Fruit fly (Drosophila melanogaster) whole organism, prepupa: ENCODE data around the gene Cyp4d2.

Experiments
- Blimp-1 ChIP-seq: fragments of 200-800 bp; sonication (Bioruptor generic); optimal IDR thresholded peaks from 3 replicates; lab custom pipeline; 2017; ENCODE audit warnings: missing biosample characterization, missing genetic modification characterization, mild to moderate bottlenecking, moderate library complexity, missing genetic modification reagents
- CG10631 ChIP-seq: fragments of 200-800 bp; sonication (Bioruptor generic); optimal IDR thresholded peaks from 2 replicates; lab custom pipeline; 2016; ENCODE audit warnings: missing biosample characterization, missing genetic modification characterization
- CG15336 ChIP-seq: fragments of 200-800 bp; sonication (Bioruptor generic); IDR thresholded peaks from 2 replicates; pipeline ENCODE4 v1.3.6; 2022; ENCODE audit warnings: missing biosample characterization, missing genetic modification characterization
- CG1621 ChIP-seq: fragments of 200-800 bp; sonication (Bioruptor generic); optimal IDR thresholded peaks from 3 replicates; lab custom pipeline; 2018; ENCODE audit warnings: missing biosample characterization, mild to moderate bottlenecking, missing genetic modification characterization
- CG16779 ChIP-seq: fragments of 200-800 bp; sonication (Bioruptor generic); optimal IDR thresholded peaks from 3 replicates; lab custom pipeline; 2017; ENCODE audit warnings: missing biosample characterization, mild to moderate bottlenecking, missing genetic modification characterization
- CG31627 ChIP-seq: fragments of 200-800 bp; sonication (Bioruptor generic); optimal IDR thresholded peaks from 3 replicates; lab custom pipeline; 2016; ENCODE audit warnings: missing biosample characterization, missing genetic modification characterization
- CG32006 ChIP-seq: fragments of 200-800 bp; sonication (Bioruptor generic); optimal IDR thresholded peaks from 3 replicates; lab custom pipeline; 2017; ENCODE audit warnings: missing biosample characterization, mild to moderate bottlenecking, missing genetic modification characterization
- CG34406 ChIP-seq: fragments of 200-800 bp; sonication (Bioruptor generic); optimal IDR thresholded peaks from 3 replicates; lab custom pipeline; 2016; ENCODE audit warnings: missing biosample characterization, missing genetic modification characterization
- CG3919 ChIP-seq: fragments of 200-800 bp; sonication (Bioruptor generic); optimal IDR thresholded peaks from 3 replicates; lab custom pipeline; 2016; ENCODE audit warnings: missing biosample characterization, missing genetic modification characterization
- CG6163 ChIP-seq: fragments of 200-800 bp; sonication (Bioruptor generic); IDR thresholded peaks from 3 replicates; pipeline ENCODE4 v1.3.6; 2022; ENCODE audit warnings: missing biosample characterization, missing genetic modification characterization
- CG6808 ChIP-seq: fragments of 200-800 bp; sonication (Bioruptor generic); optimal IDR thresholded peaks from 3 replicates; lab custom pipeline; 2017; ENCODE audit warnings: missing biosample characterization, missing genetic modification characterization, mild to moderate bottlenecking, moderate library complexity, missing genetic modification reagents
- CG6854 ChIP-seq: fragments of 200-800 bp; sonication (Bioruptor generic); optimal IDR thresholded peaks from 2 replicates; lab custom pipeline; 2017; ENCODE audit warnings: missing biosample characterization, mild to moderate bottlenecking, missing genetic modification characterization
- CG7368 ChIP-seq: fragments of 200-800 bp; sonication (Bioruptor generic); optimal IDR thresholded peaks from 3 replicates; lab custom pipeline; 2016; ENCODE audit warnings: missing biosample characterization, missing genetic modification characterization
- CG8119 ChIP-seq: fragments of 200-800 bp; sonication (Bioruptor generic); IDR thresholded peaks from 3 replicates; pipeline ENCODE4 v1.3.6; 2022; ENCODE audit warnings: missing biosample characterization, missing genetic modification characterization
- CG8319 ChIP-seq: fragments of 200-800 bp; sonication (Bioruptor generic); optimal IDR thresholded peaks from 3 replicates; lab custom pipeline; 2016; ENCODE audit warnings: missing biosample characterization, missing genetic modification characterization
- CG8632 ChIP-seq: fragments of 200-800 bp; sonication (Bioruptor generic); optimal IDR thresholded peaks from 3 replicates; lab custom pipeline; 2016; ENCODE audit warnings: missing biosample characterization, missing genetic modification characterization
- CG9139 ChIP-seq: fragments of 200-800 bp; sonication (Bioruptor generic); optimal IDR thresholded peaks from 3 replicates; lab custom pipeline; 2017; ENCODE audit warnings: missing biosample characterization, mild to moderate bottlenecking, missing genetic modification characterization
- Eip75B ChIP-seq: fragments of 200-800 bp; sonication (Bioruptor generic); optimal IDR thresholded peaks from 3 replicates; lab custom pipeline; 2016; ENCODE audit warnings: missing biosample characterization, missing genetic modification characterization
- Eip78C ChIP-seq: fragments of 200-800 bp; sonication (Bioruptor generic); peaks from one replicate; lab custom pipeline; 2016; ENCODE audit warnings: missing biosample characterization, missing genetic modification characterization
- Eip93F ChIP-seq: fragments of 200-800 bp; sonication (Bioruptor generic); optimal IDR thresholded peaks from 2 replicates; lab custom pipeline; 2016; ENCODE audit warnings: missing biosample characterization, mild to moderate bottlenecking, missing genetic modification characterization
- Ets21C ChIP-seq: fragments of 200-800 bp; sonication (Bioruptor generic); optimal IDR thresholded peaks from 3 replicates; lab custom pipeline; 2016; ENCODE audit warnings: missing biosample characterization, missing genetic modification characterization
- Ets96B ChIP-seq: fragments of 200-800 bp; optimal IDR thresholded peaks from 2 replicates; lab custom pipeline; 2019; ENCODE audit warnings: missing biosample characterization, mild to moderate bottlenecking, missing genetic modification characterization, moderate library complexity
- Hr39 ChIP-seq: fragments of 200-800 bp; sonication (Bioruptor generic); optimal IDR thresholded peaks from 2 replicates; lab custom pipeline; 2016; ENCODE audit warnings: missing biosample characterization, missing genetic modification characterization
- Hr4 ChIP-seq: fragments of 200-800 bp; sonication (Bioruptor generic); optimal IDR thresholded peaks from 3 replicates; lab custom pipeline; 2016; ENCODE audit warnings: missing biosample characterization, missing genetic modification characterization
- Lpt ChIP-seq: fragments of 200-800 bp; sonication (Bioruptor generic); optimal IDR thresholded peaks from 3 replicates; lab custom pipeline; 2016; ENCODE audit warnings: missing biosample characterization, missing genetic modification characterization
- Met ChIP-seq: fragments of 200-800 bp; sonication (Bioruptor generic); optimal IDR thresholded peaks from 3 replicates; lab custom pipeline; 2016; ENCODE audit warnings: missing biosample characterization, missing genetic modification characterization
- OdsH ChIP-seq: fragments of 200-800 bp; sonication (Bioruptor generic); optimal IDR thresholded peaks from 3 replicates; lab custom pipeline; 2016; ENCODE audit warnings: missing biosample characterization, missing genetic modification characterization
- Smox ChIP-seq: fragments of 200-800 bp; sonication (Bioruptor generic); optimal IDR thresholded peaks from 3 replicates; lab custom pipeline; 2016; ENCODE audit warnings: missing biosample characterization, missing genetic modification characterization
- Sox14 ChIP-seq: fragments of 200-800 bp; sonication (Bioruptor generic); optimal IDR thresholded peaks from 3 replicates; lab custom pipeline; 2016; ENCODE audit warnings: missing biosample characterization, missing genetic modification characterization
- achi ChIP-seq: fragments of 200-800 bp; sonication (Bioruptor generic); optimal IDR thresholded peaks from 3 replicates; lab custom pipeline; 2016; ENCODE audit warnings: missing biosample characterization, missing genetic modification characterization
- acj6 ChIP-seq: fragments of 200-800 bp; sonication (Bioruptor generic); optimal IDR thresholded peaks from 3 replicates; lab custom pipeline; 2016; ENCODE audit warnings: missing biosample characterization, missing genetic modification characterization
- cyc ChIP-seq: fragments of 200-800 bp; sonication (Bioruptor generic); optimal IDR thresholded peaks from 3 replicates; lab custom pipeline; 2016; ENCODE audit warnings: missing biosample characterization, missing genetic modification characterization
- dac ChIP-seq: fragments of 200-800 bp; sonication (Bioruptor generic); optimal IDR thresholded peaks from 2 replicates; lab custom pipeline; 2017; ENCODE audit warnings: missing biosample characterization, mild to moderate bottlenecking, missing genetic modification characterization
- dsx ChIP-seq: fragments of 200-800 bp; optimal IDR thresholded peaks from 3 replicates; lab custom pipeline; 2019; ENCODE audit warnings: missing biosample characterization, mild to moderate bottlenecking, missing genetic modification characterization, moderate library complexity; ENCODE audit not compliant: poor library complexity, severe bottlenecking
- eg ChIP-seq: fragments of 200-800 bp; sonication (Bioruptor generic); IDR thresholded peaks from 3 replicates; pipeline ENCODE4 v1.3.6; 2022; ENCODE audit warnings: missing biosample characterization, missing genetic modification characterization
- esn ChIP-seq: fragments of 200-800 bp; sonication (Bioruptor generic); optimal IDR thresholded peaks from 2 replicates; lab custom pipeline; 2016; ENCODE audit warnings: missing biosample characterization, mild to moderate bottlenecking, missing genetic modification characterization, moderate library complexity
- fd59A ChIP-seq: fragments of 200-800 bp; sonication (Bioruptor generic); optimal IDR thresholded peaks from 2 replicates; lab custom pipeline; 2017; ENCODE audit warnings: missing biosample characterization, mild to moderate bottlenecking, missing genetic modification characterization, missing genetic modification reagents
- fd85E ChIP-seq: fragments of 200-800 bp; sonication (Bioruptor generic); optimal IDR thresholded peaks from 3 replicates; lab custom pipeline; 2016; ENCODE audit warnings: missing biosample characterization, missing genetic modification characterization
- fkh ChIP-seq: fragments of 200-800 bp; sonication (Bioruptor generic); optimal IDR thresholded peaks from 3 replicates; lab custom pipeline; 2017; ENCODE audit warnings: missing biosample characterization, mild to moderate bottlenecking, missing genetic modification characterization, moderate library complexity
- pdm3 ChIP-seq: fragments of 200-800 bp; sonication (Bioruptor generic); optimal IDR thresholded peaks from 3 replicates; lab custom pipeline; 2016; ENCODE audit warnings: missing biosample characterization, missing genetic modification characterization
- salr ChIP-seq, 2 experiments: fragments of 200-800 bp; sonication (Bioruptor generic); optimal IDR thresholded peaks; 3 replicates each; lab custom pipeline; 2016 to 2018; ENCODE audit warnings: missing biosample characterization in 2 of 2, missing genetic modification characterization in 2 of 2, mild to moderate bottlenecking in 1 of 2
- ss ChIP-seq, 2 experiments: fragments of 200-800 bp; sonication (Bioruptor generic); optimal IDR thresholded peaks; 2 replicates in 1 of 2; 3 replicates in 1 of 2; lab custom pipeline; 2017 to 2018; ENCODE audit warnings: mild to moderate bottlenecking in 2 of 2, missing biosample characterization in 2 of 2, missing genetic modification characterization in 2 of 2, moderate library complexity in 1 of 2
- svp ChIP-seq: fragments of 200-800 bp; sonication (Bioruptor generic); peaks from one replicate; lab custom pipeline; 2016; ENCODE audit warnings: missing biosample characterization, missing genetic modification characterization
- vri ChIP-seq: fragments of 200-800 bp; sonication (Bioruptor generic); optimal IDR thresholded peaks from 3 replicates; lab custom pipeline; 2016; ENCODE audit warnings: missing biosample characterization, mild to moderate bottlenecking, missing genetic modification characterization

Cyp4d2 gene

dm6 chrX:2149478-2149877, 26.3 kb upstream of the Cyp4d2 start, which contains the start of gene bcn92 (continued):
- TF ChIP-seq CG31627 (peak; percentile 47), CG8632 (GFP tag; lab: Kevin White, UChicago) (no peak), pdm3 (GFP tag; lab: Kevin White, UChicago) (no peak), CG32006 (GFP tag; lab: Kevin White, UChicago) (no peak), CG15336 (GFP tag; lab: Robert Waterston, UW) (no peak), Blimp-1 (GFP tag; lab: Kevin White, UChicago) (no peak), Met (peak; percentile 36), dac (GFP tag; lab: Kevin White, UChicago) (no peak), Lpt (GFP tag; lab: Kevin White, UChicago) (no peak), CG8319 (GFP tag; lab: Kevin White, UChicago) (no peak), CG10631 (GFP tag; lab: Kevin White, UChicago) (no peak), Eip75B (GFP tag; lab: Kevin White, UChicago) (peak; percentile 1), acj6 (peak; percentile 7), Eip78C (GFP tag; lab: Kevin White, UChicago) (peak; percentile 70), CG3919 (GFP tag; lab: Kevin White, UChicago) (peak; percentile 17)
- TF ChIP-seq, all 60 proteins: peak for 21

- no peak for TF ChIP-seq achi
- peak; percentile 21 for TF ChIP-seq vri (GFP tag; lab: Kevin White, UChicago)
- peak; percentile 42 for TF ChIP-seq esn (GFP tag; lab: Kevin White, UChicago)
- peak; percentile 5 for TF ChIP-seq Hr39
- TF ChIP-seq CG32006 (GFP tag; lab: Kevin White, UChicago), result peak; percentile 30
- TF ChIP-seq Sox14 (GFP tag; lab: Kevin White, UChicago), result peak; percentile 69
- TF ChIP-seq svp (GFP tag; lab: Kevin White, UChicago), result peak; percentile 43
- no peak for TF ChIP-seq salr (GFP tag; optimal IDR thresholded peaks at IDR 0.05; lab: Kevin White, UChicago)
- peak; percentile 31 for TF ChIP-seq Eip75B (GFP tag; lab: Kevin White, UChicago)
- TF ChIP-seq Eip78C (GFP tag; lab: Kevin White, UChicago), result peak; percentile 68
- TF ChIP-seq CG15336 (GFP tag; lab: Robert Waterston, UW), result peak; percentile 22; the same call in 1 of the 2 replicates
- TF ChIP-seq CG8319 (GFP tag; lab: Kevin White, UChicago), result no peak
- TF ChIP-seq CG6163 (GFP tag; lab: Robert Waterston, UW), result 0 out of 3 replicates have a peak, but pooled peaks have one; percentile 38
- peak; percentile 28; the same call in 1 of the 3 replicates for TF ChIP-seq eg (GFP tag; lab: Robert Waterston, UW)
- TF ChIP-seq Lpt (GFP tag; lab: Kevin White, UChicago), result peak; percentile 41
- no peak for TF ChIP-seq pdm3 (GFP tag; lab: Kevin White, UChicago)
- TF ChIP-seq dsx (GFP tag; lab: Kevin White, UChicago), result no peak
- peak; percentile 60 for TF ChIP-seq CG1621 (tag; lab: Kevin White, UChicago)
- no peak for TF ChIP-seq fkh (GFP tag; lab: Kevin White, UChicago)
- peak; percentile 27 for TF ChIP-seq CG31627
- TF ChIP-seq CG7368 (GFP tag; lab: Kevin White, UChicago), result no peak
- TF ChIP-seq fd59A (GFP tag; lab: Kevin White, UChicago), result no peak
- peak; percentile 39 for TF ChIP-seq CG3919 (GFP tag; lab: Kevin White, UChicago)
- TF ChIP-seq Hr4 (GFP tag; lab: Kevin White, UChicago), result no peak
- TF ChIP-seq Blimp-1 (GFP tag; lab: Kevin White, UChicago), result no peak
- no peak for TF ChIP-seq cyc (GFP tag; lab: Kevin White, UChicago)
- TF ChIP-seq CG6854, result no peak
These were observed 19.9 kb upstream of the Cyp4d2 start for dm6 chrX:2155868-2156267.

DNA sequence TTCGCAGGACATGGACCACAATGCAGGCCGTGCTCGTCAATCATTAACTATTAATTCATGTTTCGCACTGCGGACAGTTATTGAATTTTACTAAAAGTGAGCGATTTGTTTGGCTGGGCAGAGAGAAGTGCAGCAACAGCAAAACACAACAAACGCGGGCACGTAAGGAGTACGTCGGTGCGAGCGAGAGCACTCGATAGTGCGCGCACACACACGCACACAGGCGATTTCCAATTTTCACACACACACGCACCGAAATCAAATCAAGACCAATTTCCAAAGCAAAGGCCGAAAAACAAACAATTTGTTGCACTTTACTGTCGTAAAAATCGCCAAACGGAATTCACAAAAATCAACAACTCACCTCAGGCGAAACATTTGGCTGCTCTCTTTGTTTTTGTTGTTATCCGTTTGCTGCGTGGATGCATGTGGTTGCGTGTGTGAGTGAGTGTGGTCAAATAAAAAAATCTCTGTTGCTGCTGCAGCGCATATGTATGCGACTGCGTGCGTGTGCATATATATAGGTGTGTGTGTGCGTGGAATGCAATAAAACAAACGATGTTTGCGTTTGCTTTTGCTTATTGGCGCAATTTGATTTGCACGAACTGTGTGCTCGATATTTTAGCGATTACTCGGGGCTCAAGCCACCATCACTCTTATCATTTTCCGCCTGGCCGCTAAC, 17.7 kb upstream of the Cyp4d2 start:
- TF ChIP-seq CG6808 (GFP tag; lab: Kevin White, UChicago), result no peak
- no peak for TF ChIP-seq Eip75B (GFP tag; lab: Kevin White, UChicago)
- peak; percentile 4 for TF ChIP-seq CG32006 (GFP tag; lab: Kevin White, UChicago)
- TF ChIP-seq fd85E (GFP tag; lab: Kevin White, UChicago), result no peak
- TF ChIP-seq ss (GFP tag; optimal IDR thresholded peaks at IDR 0.05; lab: Kevin White, UChicago), result peak in 1 of 2 experiments; percentile 41
- TF ChIP-seq dac (GFP tag; lab: Kevin White, UChicago), result peak; percentile 18
- no peak for TF ChIP-seq Smox (GFP tag; lab: Kevin White, UChicago)
- TF ChIP-seq achi, result no peak
- no peak for TF ChIP-seq OdsH (GFP tag; lab: Kevin White, UChicago)
- 0 out of 3 replicates have a peak, but pooled peaks have one; percentile 32 for TF ChIP-seq CG8119
- TF ChIP-seq Ets21C (GFP tag; lab: Kevin White, UChicago), result no peak
- no peak for TF ChIP-seq CG34406 (GFP tag; lab: Kevin White, UChicago)
- TF ChIP-seq Eip93F (GFP tag; lab: Kevin White, UChicago), result no peak
- no peak for TF ChIP-seq CG31627
- no peak for TF ChIP-seq CG16779 (tag; lab: Kevin White, UChicago)
- no peak for TF ChIP-seq acj6
- peak; percentile 42 for TF ChIP-seq fkh (GFP tag; lab: Kevin White, UChicago)
- TF ChIP-seq Ets96B, result no peak
- no peak for TF ChIP-seq pdm3 (GFP tag; lab: Kevin White, UChicago)
- no peak for TF ChIP-seq CG8632 (GFP tag; lab: Kevin White, UChicago)
- TF ChIP-seq CG9139 (GFP tag; lab: Kevin White, UChicago), result no peak
- peak; percentile 1 for TF ChIP-seq esn (GFP tag; lab: Kevin White, UChicago)
